Fruit fly (Drosophila melanogaster): ENCODE data around the gene Myb.

The Myb gene

dm6 chrX:15867863-15868262 lies 10.2 kb upstream of the Myb start, which contains the start of gene Gapdh2 (continued):
- TF ChIP-seq acj6 (GFP tag; optimal IDR thresholded peaks at IDR 0.05): peak; percentile 99
- peak; percentile 100 for TF ChIP-seq Eip93F (GFP tag; optimal IDR thresholded peaks at IDR 0.05)
- peak; percentile 99 for TF ChIP-seq lz (GFP tag; optimal IDR thresholded peaks at IDR 0.05)
- peak; percentile 100 for TF ChIP-seq Lpt (GFP tag; optimal IDR thresholded peaks at IDR 0.05)
- peak; percentile 100 for TF ChIP-seq eg (GFP tag; IDR thresholded peaks at IDR 0.05)
- TF ChIP-seq CG15336 (GFP tag; IDR thresholded peaks at IDR 0.05): peak; percentile 100
- TF ChIP-seq CG10631 (GFP tag; optimal IDR thresholded peaks at IDR 0.05): peak; percentile 99
- TF ChIP-seq CG6276 (GFP tag; optimal IDR thresholded peaks at IDR 0.05): peak; percentile 100
- TF ChIP-seq Ets21C (GFP tag; optimal IDR thresholded peaks at IDR 0.05): peak; percentile 98
- TF ChIP-seq Blimp-1 (GFP tag; optimal IDR thresholded peaks at IDR 0.05): peak; percentile 98
- peak; percentile 99 for TF ChIP-seq CG32006 (GFP tag; optimal IDR thresholded peaks at IDR 0.05)
- peak; percentile 99 for TF ChIP-seq achi (GFP tag; optimal IDR thresholded peaks at IDR 0.05)
- peak; percentile 99 for TF ChIP-seq Gug (GFP tag; IDR thresholded peaks at IDR 0.05)
- TF ChIP-seq dac (GFP tag; optimal IDR thresholded peaks at IDR 0.05): peak; percentile 95
- peak; percentile 100 for TF ChIP-seq CG6163 (GFP tag; IDR thresholded peaks at IDR 0.05)
- peak; percentile 100 for TF ChIP-seq Smox (GFP tag; optimal IDR thresholded peaks at IDR 0.05)
- TF ChIP-seq fd59A (GFP tag; optimal IDR thresholded peaks at IDR 0.05): peak; percentile 98
- peak; percentile 100 for TF ChIP-seq CG3032 (tag; optimal IDR thresholded peaks at IDR 0.05)
- TF ChIP-seq esn (GFP tag; optimal IDR thresholded peaks at IDR 0.05): peak; percentile 100
- TF ChIP-seq vri (GFP tag; optimal IDR thresholded peaks at IDR 0.05): peak; percentile 100
- TF ChIP-seq Hr38 (GFP tag; optimal IDR thresholded peaks at IDR 0.05): peak; percentile 42
- peak; percentile 98 for TF ChIP-seq CG31627 (GFP tag; optimal IDR thresholded peaks at IDR 0.05)
- TF ChIP-seq CG11762 (GFP tag; optimal IDR thresholded peaks at IDR 0.05; ENCODE audit: insufficient read depth): peak; percentile 99
- peak; percentile 99 for TF ChIP-seq CG1621 (tag; optimal IDR thresholded peaks at IDR 0.05)
- peak; percentile 99 for TF ChIP-seq Hr4 (GFP tag; optimal IDR thresholded peaks at IDR 0.05)
- TF ChIP-seq Sox14 (GFP tag; optimal IDR thresholded peaks at IDR 0.05): peak; percentile 99
- peak; percentile 99 for TF ChIP-seq spab (GFP tag; optimal IDR thresholded peaks at IDR 0.05)
- TF ChIP-seq net (GFP tag; optimal IDR thresholded peaks at IDR 0.05): peak; percentile 100
- peak; percentile 99 for TF ChIP-seq CG11294 (GFP tag; IDR thresholded peaks at IDR 0.05)
- peak; percentile 99 for TF ChIP-seq cyc (GFP tag; optimal IDR thresholded peaks at IDR 0.05)
- TF ChIP-seq Met (GFP tag; optimal IDR thresholded peaks at IDR 0.05): peak; percentile 100
- peak; percentile 99 for TF ChIP-seq CG10669 (GFP tag; optimal IDR thresholded peaks at IDR 0.05)
- peak; percentile 100 for TF ChIP-seq Sox102F (GFP tag; optimal IDR thresholded peaks at IDR 0.05)

dm6 chrX:15866799-15867412 lies 9.3 kb upstream of the Myb start:
- TF ChIP-seq Eip93F (GFP tag; optimal IDR thresholded peaks at IDR 0.05): peak; percentile 22
- no peak for TF ChIP-seq CG8319 (GFP tag; optimal IDR thresholded peaks at IDR 0.05)
- TF ChIP-seq dsx (GFP tag; optimal IDR thresholded peaks at IDR 0.05; ENCODE audit: poor library complexity, severe bottlenecking): peak; percentile 50
- peak; percentile 2 for TF ChIP-seq fkh (GFP tag; optimal IDR thresholded peaks at IDR 0.05)
- TF ChIP-seq Hr4 (GFP tag; optimal IDR thresholded peaks at IDR 0.05): no peak
- no peak for TF ChIP-seq ss (GFP tag; optimal IDR thresholded peaks at IDR 0.05)

dm6 chrX:15866032-15866431 lies 8.4 kb upstream of the Myb start:
- peak; percentile 3 for TF ChIP-seq Eip78C (GFP tag)
- no peak for TF ChIP-seq esn (GFP tag; optimal IDR thresholded peaks at IDR 0.05)

Data from whole organism, prepupa.